Worm (Caenorhabditis elegans): ENCODE results near the gene Y82E9BL.6.

Gene Y82E9BL.6

ce11 chrIII:1324513-1324912 is 21.1 kb downstream of the Y82E9BL.6 start, which contains the start of gene fbxa-14:
TSS of gene fbxa-14 (minus strand) at chrIII:1324613.
- TF ChIP-seq dao-5 (tag; optimal IDR thresholded peaks at IDR 0.05) (no peak), him-1 (tag; optimal IDR thresholded peaks at IDR 0.05) (no peak), W03F9.2 (tag; optimal IDR thresholded peaks at IDR 0.05) (no peak)

- TF ChIP-seq dao-5 (tag; optimal IDR thresholded peaks at IDR 0.05) (no peak), him-1 (tag; optimal IDR thresholded peaks at IDR 0.05) (no peak), W03F9.2 (tag; optimal IDR thresholded peaks at IDR 0.05) (no peak)
These were observed 22.0 kb downstream of the Y82E9BL.6 start for ce11 chrIII:1323555-1323954.

- TF ChIP-seq him-1 (tag; optimal IDR thresholded peaks at IDR 0.05) (no peak), dao-5 (tag; optimal IDR thresholded peaks at IDR 0.05) (no peak), W03F9.2 (tag; optimal IDR thresholded peaks at IDR 0.05) (no peak)
These were observed 24.0 kb downstream of the Y82E9BL.6 start, which contains the start of gene fbxa-15 for ce11 chrIII:1321561-1321960. TSS of gene fbxa-15 (minus strand) at chrIII:1321661.

- TF ChIP-seq W03F9.2 (tag; optimal IDR thresholded peaks at IDR 0.05) (no peak), dao-5 (tag; optimal IDR thresholded peaks at IDR 0.05) (no peak), him-1 (tag; optimal IDR thresholded peaks at IDR 0.05) (no peak)
These were observed 30.6 kb downstream of the Y82E9BL.6 start, which contains the start of the genes fbxa-80 and fbxa-19 for ce11 chrIII:1315038-1315437. TSS of gene fbxa-80 (minus strand) at chrIII:1315210. TSS of gene fbxa-19 (plus strand) at chrIII:1315401.

ce11 chrIII:1314283-1314682 is 31.3 kb downstream of the Y82E9BL.6 start:
- TF ChIP-seq dao-5 (tag; optimal IDR thresholded peaks at IDR 0.05) (no peak), him-1 (tag; optimal IDR thresholded peaks at IDR 0.05) (no peak), W03F9.2 (tag; optimal IDR thresholded peaks at IDR 0.05) (no peak)

- TF ChIP-seq W03F9.2 (tag; optimal IDR thresholded peaks at IDR 0.05) (no peak), dao-5 (tag; optimal IDR thresholded peaks at IDR 0.05) (no peak), him-1 (tag; optimal IDR thresholded peaks at IDR 0.05) (no peak)
These were observed 34.2 kb downstream of the Y82E9BL.6 start for ce11 chrIII:1311367-1311766.

- TF ChIP-seq him-1 (tag; optimal IDR thresholded peaks at IDR 0.05) (no peak), dao-5 (tag; optimal IDR thresholded peaks at IDR 0.05) (no peak), W03F9.2 (tag; optimal IDR thresholded peaks at IDR 0.05) (no peak)
These were observed 36.7 kb downstream of the Y82E9BL.6 start, which contains the start of gene Y82E9BL.12 for ce11 chrIII:1308887-1309286. TSS of gene Y82E9BL.12 (plus strand) at chrIII:1309187.

- TF ChIP-seq dao-5 (tag; optimal IDR thresholded peaks at IDR 0.05), result no peak
These were observed 37.4 kb downstream of the Y82E9BL.6 start, which contains the start of gene fbxa-79 for ce11 chrIII:1308209-1308608. TSS of gene fbxa-79 (minus strand) at chrIII:1308294.

ce11 chrIII:1307333-1307732 is 38.3 kb downstream of the Y82E9BL.6 start:
- no peak for TF ChIP-seq dao-5 (tag; optimal IDR thresholded peaks at IDR 0.05)
- TF ChIP-seq him-1 (tag; optimal IDR thresholded peaks at IDR 0.05), result no peak
- no peak for TF ChIP-seq W03F9.2 (tag; optimal IDR thresholded peaks at IDR 0.05)

- TF ChIP-seq dao-5 (tag; optimal IDR thresholded peaks at IDR 0.05) (no peak), him-1 (tag; optimal IDR thresholded peaks at IDR 0.05) (no peak), W03F9.2 (tag; optimal IDR thresholded peaks at IDR 0.05) (no peak)
These were observed 42.2 kb downstream of the Y82E9BL.6 start, which contains the start of gene fbxa-75 for ce11 chrIII:1303414-1303813. TSS of gene fbxa-75 (plus strand) at chrIII:1303714.

- TF ChIP-seq him-1 (tag; optimal IDR thresholded peaks at IDR 0.05), result no peak
- TF ChIP-seq dao-5 (tag; optimal IDR thresholded peaks at IDR 0.05), result no peak
These were observed 48.0 kb downstream of the Y82E9BL.6 start, which contains the start of gene fbxa-28 for ce11 chrIII:1297604-1298003. TSS of gene fbxa-28 (plus strand) at chrIII:1297904.

- TF ChIP-seq dao-5 (tag; optimal IDR thresholded peaks at IDR 0.05) (no peak), him-1 (tag; optimal IDR thresholded peaks at IDR 0.05) (no peak), W03F9.2 (tag; optimal IDR thresholded peaks at IDR 0.05) (no peak)
These were observed 50.4 kb downstream of the Y82E9BL.6 start, which contains the start of gene fbxa-35 for ce11 chrIII:1295149-1295716. TSS of gene fbxa-35 (plus strand) at chrIII:1295666.

Measured in whole organism, L4/young adult.